Worm (Caenorhabditis elegans): ENCODE data around the gene gop-3.

DNA sequence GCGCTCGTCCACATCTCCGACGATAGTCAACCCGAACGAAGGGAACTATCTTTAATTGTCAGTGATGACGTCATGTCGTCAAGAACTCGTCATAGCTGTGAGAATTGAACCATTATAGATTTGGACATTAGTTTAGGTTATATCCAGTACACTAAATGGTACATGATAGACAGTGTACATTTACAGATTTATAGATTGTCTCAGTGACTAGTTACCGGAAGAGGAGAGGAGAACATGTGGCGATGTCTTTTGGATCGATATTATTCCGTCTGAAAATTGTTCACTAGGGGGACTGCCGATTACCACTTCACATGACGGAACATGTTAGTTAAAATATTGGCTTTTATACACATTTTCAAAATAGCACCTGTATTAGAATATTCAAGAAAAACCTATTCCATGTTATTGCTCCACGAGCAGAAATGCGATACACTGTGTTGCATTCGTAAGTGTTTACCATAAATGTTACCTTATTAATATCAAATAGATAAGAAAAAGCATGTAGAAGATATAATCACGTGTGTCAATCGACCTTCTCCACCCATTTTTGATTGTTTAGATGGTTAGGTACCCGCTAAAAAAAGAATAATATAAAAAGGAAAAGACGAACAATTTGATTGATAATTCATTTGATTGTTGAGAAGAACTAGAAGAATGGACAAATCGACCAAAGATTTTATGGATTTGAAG lies 6.9 kb downstream of the gop-3 start, which contains the start of gene ZC395.5:
- TF ChIP-seq pqm-1 (tag; optimal IDR thresholded peaks at IDR 0.05) (no peak), C08G9.2 (tag; optimal IDR thresholded peaks at IDR 0.05) (no peak), dmd-4 (tag; optimal IDR thresholded peaks at IDR 0.05; ENCODE audit: borderline replicate concordance) (no peak), unc-86 (tag; optimal IDR thresholded peaks at IDR 0.05) (no peak), tbx-2 (tag; optimal IDR thresholded peaks at IDR 0.05) (no peak), sox-4 (tag; optimal IDR thresholded peaks at IDR 0.05) (no peak)
